Fruit fly (Drosophila melanogaster): ENCODE measurements around the gene CG12817.

Gene CG12817

DNA sequence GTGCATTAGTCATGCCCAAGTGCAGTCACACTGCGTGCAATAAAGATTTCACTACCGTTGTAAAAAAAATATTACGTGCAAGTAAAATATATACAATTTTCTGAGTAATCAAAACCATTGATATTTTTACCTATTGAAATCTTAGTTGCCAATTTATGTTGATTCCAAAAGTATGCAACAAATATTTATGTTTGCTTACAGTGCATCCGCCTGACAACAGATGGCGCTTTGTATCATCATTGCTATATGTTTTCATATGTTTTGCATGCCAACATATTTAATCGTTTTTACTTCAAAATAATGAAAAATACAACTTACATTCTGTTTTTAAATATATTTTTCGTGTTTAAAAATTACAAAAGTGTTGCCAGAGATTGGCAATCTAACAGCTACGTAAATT, 21.0 kb downstream of the CG12817 start (continued):
- TF ChIP-seq CG14014 (GFP tag; IDR thresholded peaks at IDR 0.05) (no peak), crol (GFP tag; IDR thresholded peaks at IDR 0.05) (no peak), scrt (GFP tag; optimal IDR thresholded peaks at IDR 0.05) (no peak), CG7963 (GFP tag; IDR thresholded peaks at IDR 0.05; ENCODE audit: partially characterized antibody) (no peak), p53 (GFP tag; optimal IDR thresholded peaks at IDR 0.05) (no peak), stc (GFP tag; IDR thresholded peaks at IDR 0.05) (no peak), CG12155 (GFP tag; optimal IDR thresholded peaks at IDR 0.05) (no peak), grau (tag; optimal IDR thresholded peaks at IDR 0.05) (peak; percentile 23), Atf-2 (GFP tag; optimal IDR thresholded peaks at IDR 0.05) (no peak), CG2199 (GFP tag; IDR thresholded peaks at IDR 0.05) (peak; percentile 86), CG10321 (GFP tag; IDR thresholded peaks at IDR 0.05) (no peak), CG11696 (GFP tag; IDR thresholded peaks at IDR 0.05) (no peak), psq (GFP tag; optimal IDR thresholded peaks at IDR 0.05) (no peak), ewg (GFP tag; optimal IDR thresholded peaks at IDR 0.05) (no peak), yki (optimal IDR thresholded peaks at IDR 0.05) (no peak), Nf-YA (GFP tag; IDR thresholded peaks at IDR 0.05) (no peak), cad (GFP tag; optimal IDR thresholded peaks at IDR 0.05) (no peak), CG14050 (GFP tag; IDR thresholded peaks at IDR 0.05) (no peak), wor (GFP tag; IDR thresholded peaks at IDR 0.05) (no peak), nmo (GFP tag; optimal IDR thresholded peaks at IDR 0.05) (peak; percentile 17), CG8290 (GFP tag; optimal IDR thresholded peaks at IDR 0.05) (peak; percentile 14), CG8290 (tag; optimal IDR thresholded peaks at IDR 0.05) (peak in 1 of 2 experiments; percentile 26), Kr (GFP tag; optimal IDR thresholded peaks at IDR 0.05) (peak; percentile 0), lmd (GFP tag; IDR thresholded peaks at IDR 0.05) (no peak; the same call in 1 of the 2 replicates), Hey (tag; optimal IDR thresholded peaks at IDR 0.05) (no peak), hbn (GFP tag; IDR thresholded peaks at IDR 0.05; ENCODE audit: partially characterized antibody) (no peak), Mrtf (GFP tag; IDR thresholded peaks at IDR 0.05) (no peak), CG31224 (GFP tag; IDR thresholded peaks at IDR 0.05) (no peak), lola (GFP tag; optimal IDR thresholded peaks at IDR 0.05) (no peak), CG9437 (GFP tag; optimal IDR thresholded peaks at IDR 0.05) (peak; percentile 28), CG8281 (tag; optimal IDR thresholded peaks at IDR 0.05) (no peak), ATbp (GFP tag; optimal IDR thresholded peaks at IDR 0.05) (peak; percentile 30), CG7745 (tag; optimal IDR thresholded peaks at IDR 0.05) (no peak), fd3F (GFP tag; optimal IDR thresholded peaks at IDR 0.05) (no peak), CG12219 (GFP tag; optimal IDR thresholded peaks at IDR 0.05) (peak; percentile 34), ap (GFP tag; IDR thresholded peaks at IDR 0.05) (no peak), chm (GFP tag; IDR thresholded peaks at IDR 0.05) (no peak), lilli (GFP tag; optimal IDR thresholded peaks at IDR 0.05) (no peak), eyg (GFP tag; optimal IDR thresholded peaks at IDR 0.05) (no peak), CG2129 (GFP tag; IDR thresholded peaks at IDR 0.05; ENCODE audit: partially characterized antibody) (no peak), nerfin-2 (GFP tag; IDR thresholded peaks at IDR 0.05; ENCODE audit: partially characterized antibody) (no peak), sqz (GFP tag; optimal IDR thresholded peaks at IDR 0.05) (no peak), HLHmδ (GFP tag; optimal IDR thresholded peaks at IDR 0.05) (no peak), Dad (GFP tag; optimal IDR thresholded peaks at IDR 0.05) (no peak), CG34422 (GFP tag; IDR thresholded peaks at IDR 0.05) (no peak), Nf-YC (tag; optimal IDR thresholded peaks at IDR 0.05) (no peak), CG12744 (GFP tag; optimal IDR thresholded peaks at IDR 0.05) (no peak), Eip74EF (GFP tag; optimal IDR thresholded peaks at IDR 0.05) (no peak), CG32767 (GFP tag; IDR thresholded peaks at IDR 0.05) (no peak), GATAe (GFP tag; conservative IDR thresholded peaks at IDR 0.05) (no peak), B-H2 (GFP tag; optimal IDR thresholded peaks at IDR 0.05) (no peak), D (optimal IDR thresholded peaks at IDR 0.05) (no peak), D (GFP tag; optimal IDR thresholded peaks at IDR 0.05) (peak; percentile 38)
